Fruit fly (Drosophila melanogaster) whole organism, embryonic: ENCODE data around the gene CG34282.
A peak's percentile ranks its signal among the peaks of the same experiment; 100 is the strongest.

Experiments
- Asciz ChIP-seq: fragments of 200-800 bp; sonication (Bioruptor generic); optimal IDR thresholded peaks from 2 replicates; lab custom pipeline; 2017; ENCODE audit warnings: missing biosample characterization, mild to moderate bottlenecking, missing genetic modification characterization, missing genetic modification reagents
- Atf-2 ChIP-seq: fragments of 200-800 bp; sonication (Bioruptor generic); optimal IDR thresholded peaks from 2 replicates; lab custom pipeline; 2016; ENCODE audit warnings: missing biosample characterization, missing genetic modification characterization
- Awh ChIP-seq: fragments of 200-800 bp; sonication (Bioruptor generic); IDR thresholded peaks from 2 replicates; pipeline ENCODE4, ENCODE4 v1.3.6; 2022; ENCODE audit warnings: missing biosample characterization, missing genetic modification characterization
- CG10209 ChIP-seq: fragments of 200-800 bp; sonication (Bioruptor generic); optimal IDR thresholded peaks from 3 replicates; lab custom pipeline; 2017; ENCODE audit warnings: missing biosample characterization, mild to moderate bottlenecking, missing genetic modification characterization, missing genetic modification reagents
- CG10274 ChIP-seq: fragments of 200-800 bp; sonication (Bioruptor generic); optimal IDR thresholded peaks from 3 replicates; lab custom pipeline; 2017; ENCODE audit warnings: missing biosample characterization, mild to moderate bottlenecking, missing genetic modification characterization
- CG11695 ChIP-seq: fragments of 200-800 bp; sonication (Bioruptor generic); IDR thresholded peaks from 3 replicates; pipeline ENCODE4 v1.3.6; 2022; ENCODE audit warnings: missing biosample characterization, missing genetic modification characterization
- CG12219 ChIP-seq: fragments of 200-800 bp; sonication (Bioruptor generic); optimal IDR thresholded peaks from 3 replicates; lab custom pipeline; 2018; ENCODE audit warnings: missing biosample characterization, mild to moderate bottlenecking, missing genetic modification characterization
- CG13296 ChIP-seq: fragments of 200-800 bp; sonication (Bioruptor generic); optimal IDR thresholded peaks from 3 replicates; lab custom pipeline; 2018; ENCODE audit warnings: missing biosample characterization, mild to moderate bottlenecking, missing genetic modification characterization
- CG13624 ChIP-seq: fragments of 200-800 bp; sonication (Bioruptor generic); optimal IDR thresholded peaks from 2 replicates; lab custom pipeline; 2016; ENCODE audit warnings: missing biosample characterization, missing genetic modification characterization
- CG14860 ChIP-seq: fragments of 200-800 bp; sonication (Bioruptor generic); IDR thresholded peaks from 3 replicates; pipeline ENCODE4 v1.3.6; 2022; ENCODE audit warnings: missing biosample characterization, missing genetic modification characterization; ENCODE audit not compliant: partially characterized antibody
- CG15269 ChIP-seq: fragments of 200-800 bp; sonication (Bioruptor generic); optimal IDR thresholded peaks from 2 replicates; lab custom pipeline; 2018; ENCODE audit warnings: missing biosample characterization, mild to moderate bottlenecking, missing genetic modification characterization, moderate library complexity
- CG17361 ChIP-seq: fragments of 200-800 bp; sonication (Bioruptor generic); IDR thresholded peaks from 3 replicates; pipeline ENCODE4 v1.3.6; 2022; ENCODE audit warnings: missing biosample characterization, missing genetic modification characterization
- CG2202 ChIP-seq: fragments of 200-800 bp; sonication (Bioruptor generic); optimal IDR thresholded peaks from 2 replicates; lab custom pipeline; 2018; ENCODE audit warnings: missing biosample characterization, mild to moderate bottlenecking, missing genetic modification characterization
- CG3065 ChIP-seq: fragments of 200-800 bp; sonication (Bioruptor generic); optimal IDR thresholded peaks from 2 replicates; lab custom pipeline; 2016; ENCODE audit warnings: missing biosample characterization, missing genetic modification characterization
- CG31441 ChIP-seq: fragments of 200-800 bp; sonication (Bioruptor generic); IDR thresholded peaks from 2 replicates; pipeline ENCODE4 v1.3.6; 2022; ENCODE audit warnings: missing biosample characterization, missing genetic modification characterization
- CG4424 ChIP-seq: fragments of 200-800 bp; sonication (Bioruptor generic); optimal IDR thresholded peaks from 3 replicates; lab custom pipeline; 2016; ENCODE audit warnings: missing biosample characterization, missing genetic modification characterization
- CG4854 ChIP-seq: fragments of 200-800 bp; sonication (Bioruptor generic); optimal IDR thresholded peaks from 2 replicates; lab custom pipeline; 2016; ENCODE audit warnings: missing biosample characterization, missing genetic modification characterization, inconsistent platforms
- CG6689 ChIP-seq: fragments of 200-800 bp; sonication (Bioruptor generic); IDR thresholded peaks from 2 replicates; pipeline ENCODE4 v1.3.6; 2022; ENCODE audit warnings: missing biosample characterization, missing genetic modification characterization
- CG6765 ChIP-seq: fragments of 200-800 bp; sonication (Bioruptor generic); optimal IDR thresholded peaks from 3 replicates; lab custom pipeline; 2017; ENCODE audit warnings: missing biosample characterization, mild to moderate bottlenecking, missing genetic modification characterization
- CG7372 ChIP-seq: fragments of 200-800 bp; sonication (Bioruptor generic); IDR thresholded peaks from 2 replicates; pipeline ENCODE4 v1.3.6; 2022; ENCODE audit warnings: missing biosample characterization, missing genetic modification characterization
- CG8944 ChIP-seq: fragments of 200-800 bp; sonication (Bioruptor generic); optimal IDR thresholded peaks from 3 replicates; lab custom pipeline; 2016; ENCODE audit warnings: missing biosample characterization, missing genetic modification characterization
- Chrac-16 ChIP-seq: fragments of 200-800 bp; sonication (Bioruptor generic); optimal IDR thresholded peaks from 3 replicates; lab custom pipeline; 2016; ENCODE audit warnings: missing biosample characterization, missing genetic modification characterization
- Dfd ChIP-seq, 2 experiments: fragments of >200 bp; optimal IDR thresholded peaks; 2 replicates each; lab custom pipeline; 2017; ENCODE audit warnings: missing biosample characterization in 2 of 2, missing genetic modification characterization in 2 of 2
- Dp ChIP-seq: fragments of 200-800 bp; sonication (Bioruptor generic); optimal IDR thresholded peaks from 2 replicates; lab custom pipeline; 2018; ENCODE audit warnings: missing biosample characterization, mild to moderate bottlenecking, missing genetic modification characterization, moderate library complexity
- Dref ChIP-seq: fragments of 200-800 bp; sonication (Bioruptor generic); IDR thresholded peaks from 2 replicates; pipeline ENCODE4 v1.3.6; 2022; ENCODE audit warnings: missing biosample characterization, missing genetic modification characterization
- H15 ChIP-seq: fragments of 200-800 bp; sonication (Bioruptor generic); IDR thresholded peaks from 3 replicates; pipeline ENCODE4 v1.3.6; 2022; ENCODE audit warnings: missing biosample characterization, missing genetic modification characterization
- HHEX ChIP-seq: fragments of 200-800 bp; sonication (Bioruptor generic); optimal IDR thresholded peaks from 3 replicates; lab custom pipeline; 2017; ENCODE audit warnings: missing biosample characterization, mild to moderate bottlenecking, missing genetic modification characterization, missing genetic modification reagents
- HLH3B ChIP-seq: fragments of 200-800 bp; sonication (Bioruptor generic); IDR thresholded peaks from 2 replicates; pipeline ENCODE4 v1.3.6; 2022; ENCODE audit warnings: missing biosample characterization, missing genetic modification characterization
- HLH4C ChIP-seq: fragments of 200-800 bp; sonication (Bioruptor generic); IDR thresholded peaks from 3 replicates; pipeline ENCODE4 v1.3.6; 2022; ENCODE audit warnings: missing biosample characterization, missing genetic modification characterization; ENCODE audit not compliant: partially characterized antibody
- HLH54F ChIP-seq: fragments of 200-800 bp; sonication (Bioruptor generic); optimal IDR thresholded peaks from 3 replicates; lab custom pipeline; 2016; ENCODE audit warnings: missing biosample characterization, missing genetic modification characterization
- MTF-1 ChIP-seq: fragments of 200-800 bp; sonication (Bioruptor generic); optimal IDR thresholded peaks from 2 replicates; lab custom pipeline; 2018; ENCODE audit warnings: missing biosample characterization, mild to moderate bottlenecking, missing genetic modification characterization, borderline replicate concordance
- Nf-YB ChIP-seq: fragments of 200-800 bp; sonication (Bioruptor generic); optimal IDR thresholded peaks from 3 replicates; lab custom pipeline; 2019; ENCODE audit warnings: missing biosample characterization, mild to moderate bottlenecking, missing genetic modification characterization, moderate library complexity
- Pdp1 ChIP-seq, 2 experiments: fragments of 200-800 bp; sonication (Bioruptor generic); optimal IDR thresholded peaks; 3 replicates each; lab custom pipeline; 2016; ENCODE audit warnings: missing biosample characterization in 2 of 2, missing genetic modification characterization in 2 of 2, mild to moderate bottlenecking in 1 of 2, moderate library complexity in 1 of 2
- ac ChIP-seq: fragments of 200-800 bp; sonication (Bioruptor generic); optimal IDR thresholded peaks from 3 replicates; lab custom pipeline; 2017; ENCODE audit warnings: missing biosample characterization, mild to moderate bottlenecking, missing genetic modification characterization
- ash1 ChIP-seq: fragments of 200-800 bp; sonication (Bioruptor generic); optimal IDR thresholded peaks from 2 replicates; lab custom pipeline; 2018; ENCODE audit warnings: missing biosample characterization, mild to moderate bottlenecking, missing genetic modification characterization
- ato ChIP-seq: fragments of 200-800 bp; sonication (Bioruptor generic); IDR thresholded peaks from 2 replicates; pipeline ENCODE4 v1.3.6; 2022; ENCODE audit warnings: missing biosample characterization, missing genetic modification characterization; ENCODE audit not compliant: partially characterized antibody
- az2 ChIP-seq: fragments of 200-800 bp; sonication (Bioruptor generic); optimal IDR thresholded peaks from 3 replicates; lab custom pipeline; 2016; ENCODE audit warnings: missing biosample characterization, missing genetic modification characterization
- ems ChIP-seq: fragments of 200-800 bp; sonication (Bioruptor generic); optimal IDR thresholded peaks from 3 replicates; lab custom pipeline; 2016; ENCODE audit warnings: missing biosample characterization, missing genetic modification characterization
- fd3F ChIP-seq: fragments of 200-800 bp; sonication (Bioruptor generic); optimal IDR thresholded peaks from 2 replicates; lab custom pipeline; 2018; ENCODE audit warnings: missing biosample characterization, mild to moderate bottlenecking, missing genetic modification characterization, moderate library complexity
- gcm2 ChIP-seq: fragments of 200-800 bp; sonication (Bioruptor generic); optimal IDR thresholded peaks from 2 replicates; lab custom pipeline; 2016; ENCODE audit warnings: missing biosample characterization, missing genetic modification characterization
- grn ChIP-seq: fragments of 200-800 bp; sonication (Bioruptor generic); optimal IDR thresholded peaks from 3 replicates; lab custom pipeline; 2017; ENCODE audit warnings: missing biosample characterization, missing genetic modification characterization
- otp ChIP-seq: fragments of 200-800 bp; sonication (Bioruptor generic); IDR thresholded peaks from 3 replicates; pipeline ENCODE4, ENCODE4 v1.3.6; 2022; ENCODE audit warnings: missing biosample characterization, missing genetic modification characterization
- p53 ChIP-seq: fragments of 200-800 bp; sonication (Bioruptor generic); optimal IDR thresholded peaks from 2 replicates; lab custom pipeline; 2016; ENCODE audit warnings: missing biosample characterization, missing genetic modification characterization
- pan ChIP-seq, 4 experiments: fragments of >200 bp in 3 of 4; fragments of 200-800 bp in 1 of 4; sonication (Bioruptor generic) in 1 of 4; optimal IDR thresholded peaks in 3 of 4; IDR thresholded peaks in 1 of 4; 2 replicates each; pipeline versions ENCODE4 v1.3.6 to Lab custom; 2017 to 2022; ENCODE audit warnings: missing biosample characterization in 2 of 4, missing genetic modification characterization in 2 of 4, mixed read lengths in 1 of 4
- phol ChIP-seq: fragments of 200-800 bp; sonication (Bioruptor generic); optimal IDR thresholded peaks from 3 replicates; lab custom pipeline; 2018; ENCODE audit warnings: missing biosample characterization, mild to moderate bottlenecking, missing genetic modification characterization, moderate library complexity
- tap ChIP-seq: fragments of 200-800 bp; optimal IDR thresholded peaks from 3 replicates; lab custom pipeline; 2019; ENCODE audit warnings: missing biosample characterization, mild to moderate bottlenecking, missing genetic modification characterization, moderate library complexity
- trem ChIP-seq: fragments of 200-800 bp; optimal IDR thresholded peaks from 3 replicates; lab custom pipeline; 2019; ENCODE audit warnings: missing biosample characterization, mild to moderate bottlenecking, missing genetic modification characterization, moderate library complexity
- tup ChIP-seq: fragments of 200-800 bp; sonication (Bioruptor generic); optimal IDR thresholded peaks from 2 replicates; lab custom pipeline; 2016; ENCODE audit warnings: missing biosample characterization, mild to moderate bottlenecking, missing genetic modification characterization, moderate library complexity
- z ChIP-seq: fragments of 200-800 bp; sonication (Bioruptor generic); IDR thresholded peaks from 3 replicates; pipeline ENCODE4 v1.3.6; 2022; ENCODE audit warnings: missing biosample characterization, missing genetic modification characterization
- zfh1 ChIP-seq: fragments of 200-800 bp; sonication (Bioruptor generic); IDR thresholded peaks from 3 replicates; pipeline ENCODE4 v1.3.6; 2022; ENCODE audit warnings: missing biosample characterization, missing genetic modification characterization

The CG34282 gene

dm6 chr3R:18738086-18738485, 43.0 kb downstream of the CG34282 start (continued):
- TF ChIP-seq CG31441 (GFP tag; lab: Robert Waterston, UW) (no peak), CG11695 (peak; percentile 31; the same call in 1 of the 3 replicates), tup (GFP tag; lab: Kevin White, UChicago) (no peak), CG13624 (peak; percentile 6), CG2202 (tag; lab: Kevin White, UChicago) (no peak), HLH3B (no peak), CG10209 (GFP tag; lab: Kevin White, UChicago) (no peak), CG12219 (GFP tag; lab: Kevin White, UChicago) (no peak), Pdp1 (GFP tag; optimal IDR thresholded peaks at IDR 0.05; lab: Kevin White, UChicago) (peak in 1 of 2 experiments; percentile 40), CG10274 (no peak), CG6689 (GFP tag; lab: Robert Waterston, UW) (peak; percentile 41; the same call in 1 of the 2 replicates), phol (peak; percentile 35), fd3F (GFP tag; lab: Kevin White, UChicago) (no peak), H15 (GFP tag; lab: Robert Waterston, UW) (peak; percentile 34; the same call in 1 of the 3 replicates), CG13296 (GFP tag; lab: Kevin White, UChicago) (no peak), MTF-1 (GFP tag; lab: Kevin White, UChicago) (no peak), ac (GFP tag; lab: Kevin White, UChicago) (no peak), CG6765 (GFP tag; lab: Kevin White, UChicago) (no peak), zfh1 (GFP tag; lab: Robert Waterston, UW) (0 out of 3 replicates have a peak, but pooled peaks have one; percentile 25), HLH4C (GFP tag; lab: Robert Waterston, UW) (no peak), gcm2 (no peak), az2 (GFP tag; lab: Kevin White, UChicago) (no peak), ato (GFP tag; lab: Robert Waterston, UW) (no peak), Nf-YB (GFP tag; lab: Kevin White, UChicago) (no peak), HLH54F (GFP tag; lab: Kevin White, UChicago) (no peak), CG8944 (GFP tag; lab: Kevin White, UChicago) (no peak), trem (tag; lab: Kevin White, UChicago) (peak; percentile 39), Asciz (no peak), CG17361 (GFP tag; lab: Robert Waterston, UW) (no peak), Dp (GFP tag; lab: Kevin White, UChicago) (no peak), CG15269 (tag; lab: Kevin White, UChicago) (no peak), Dref (GFP tag; lab: Robert Waterston, UW) (no peak), HHEX (GFP tag; lab: Kevin White, UChicago) (no peak), pan (optimal IDR thresholded peaks at IDR 0.05; lab: Kevin White, UChicago) (no peak), pan (GFP tag; optimal IDR thresholded peaks at IDR 0.05 in 1 of 2, IDR thresholded peaks at IDR 0.05 in 1 of 2) (peak in 1 of 2 experiments; percentile 6), z (no peak), CG4424 (GFP tag; lab: Kevin White, UChicago) (no peak), Awh (GFP tag; lab: Robert Waterston, UW) (no peak), ems (no peak), Atf-2 (no peak), grn (peak; percentile 32), tap (no peak), CG3065 (GFP tag; lab: Kevin White, UChicago) (no peak), Chrac-16 (no peak), p53 (GFP tag; lab: Kevin White, UChicago) (no peak), otp (GFP tag; lab: Robert Waterston, UW) (no peak), CG14860 (GFP tag; lab: Robert Waterston, UW) (0 out of 3 replicates have a peak, but pooled peaks have one; percentile 39), CG7372 (no peak), ash1 (GFP tag; lab: Kevin White, UChicago) (no peak), CG4854 (GFP tag; lab: Kevin White, UChicago) (no peak), Dfd (GFP tag; optimal IDR thresholded peaks at IDR 0.05; lab: Kevin White, UChicago) (no peak)
